Fruit fly (Drosophila melanogaster): ENCODE data around the gene CG7299.
A peak's percentile ranks its signal among the peaks of the same experiment; 100 is the strongest.

The CG7299 gene

DNA sequence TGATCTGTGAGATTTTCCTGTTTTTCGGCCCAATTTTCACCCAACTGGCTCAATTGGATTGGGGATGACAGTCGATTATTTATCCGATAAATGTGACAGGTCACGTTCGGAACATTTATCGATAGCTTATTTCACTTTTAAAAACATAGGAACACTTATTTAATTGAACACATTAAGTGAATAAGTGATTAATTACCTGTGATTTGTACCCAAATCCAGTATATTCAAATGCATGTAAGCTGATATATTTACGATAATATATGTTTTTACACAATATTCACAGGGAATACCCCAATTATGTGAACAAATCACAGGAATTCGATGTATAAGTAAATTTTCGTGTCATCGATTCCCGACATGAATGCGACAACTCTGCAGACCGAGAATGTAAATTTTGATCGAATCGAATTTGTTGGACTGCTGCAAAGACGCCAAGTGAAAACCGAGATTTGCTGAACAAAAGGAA is 48.2 kb upstream of the CG7299 start, which contains the start of the genes EMC3 and Dpy-30L1 (continued):
- TF ChIP-seq tgo (GFP tag; IDR thresholded peaks at IDR 0.05) = peak; percentile 31; the same call in 1 of the 3 replicates
- TF ChIP-seq CG15073 (GFP tag; optimal IDR thresholded peaks at IDR 0.05) = no peak
- TF ChIP-seq CG10543 (GFP tag; optimal IDR thresholded peaks at IDR 0.05) = no peak
- TF ChIP-seq CG12942 (GFP tag; optimal IDR thresholded peaks at IDR 0.05) = peak; percentile 32
- no peak for TF ChIP-seq CG4707 (GFP tag; optimal IDR thresholded peaks at IDR 0.05)
- TF ChIP-seq kah (GFP tag; optimal IDR thresholded peaks at IDR 0.05) = no peak
- TF ChIP-seq D19B (GFP tag; optimal IDR thresholded peaks at IDR 0.05) = no peak
- no peak for TF ChIP-seq ab (GFP tag; optimal IDR thresholded peaks at IDR 0.05)
- peak; percentile 32 for TF ChIP-seq Dad (GFP tag; optimal IDR thresholded peaks at IDR 0.05)
- no peak for TF ChIP-seq sc (optimal IDR thresholded peaks at IDR 0.05)
- TF ChIP-seq sc (GFP tag; optimal IDR thresholded peaks at IDR 0.05) = no peak
- peak; percentile 80 for TF ChIP-seq CG1603 (tag; optimal IDR thresholded peaks at IDR 0.05)
- TF ChIP-seq corto (GFP tag; optimal IDR thresholded peaks at IDR 0.05) = no peak
- peak; percentile 85 for TF ChIP-seq CG14710 (tag; optimal IDR thresholded peaks at IDR 0.05)
- TF ChIP-seq chm (GFP tag; IDR thresholded peaks at IDR 0.05) = no peak
- TF ChIP-seq Chrac-16 (GFP tag; optimal IDR thresholded peaks at IDR 0.05) = peak; percentile 67
- TF ChIP-seq E2f1 (GFP tag; IDR thresholded peaks at IDR 0.05) = no peak
- no peak for TF ChIP-seq h (optimal IDR thresholded peaks at IDR 0.05)
- TF ChIP-seq dmrt99B (tag; optimal IDR thresholded peaks at IDR 0.05) = no peak
- TF ChIP-seq CG13287 (GFP tag; IDR thresholded peaks at IDR 0.05; ENCODE audit: partially characterized antibody) = peak; percentile 92
- TF ChIP-seq Optix (GFP tag; IDR thresholded peaks at IDR 0.05) = no peak
- TF ChIP-seq B-H1 (GFP tag; IDR thresholded peaks at IDR 0.05) = no peak
- TF ChIP-seq CG2202 (tag; optimal IDR thresholded peaks at IDR 0.05) = peak; percentile 24
- peak; percentile 92 for TF ChIP-seq Scr (GFP tag; IDR thresholded peaks at IDR 0.05; ENCODE audit: partially characterized antibody)
- no peak for TF ChIP-seq bowl (GFP tag; IDR thresholded peaks at IDR 0.05)
- TF ChIP-seq CG4360 (GFP tag; IDR thresholded peaks at IDR 0.05) = no peak
- peak; percentile 90 for TF ChIP-seq row (GFP tag; IDR thresholded peaks at IDR 0.05)
- TF ChIP-seq Fer1 (GFP tag; optimal IDR thresholded peaks at IDR 0.05) = peak; percentile 57
- no peak for TF ChIP-seq sr (GFP tag; IDR thresholded peaks at IDR 0.05)
- no peak for TF ChIP-seq CG2678 (tag; optimal IDR thresholded peaks at IDR 0.05)
- no peak for TF ChIP-seq CTCF (GFP tag; optimal IDR thresholded peaks at IDR 0.05)
- no peak for TF ChIP-seq CG3726 (GFP tag; IDR thresholded peaks at IDR 0.05)
- no peak for TF ChIP-seq pros (GFP tag; optimal IDR thresholded peaks at IDR 0.05)
- no peak for TF ChIP-seq CG11456 (GFP tag; IDR thresholded peaks at IDR 0.05)
- peak; percentile 49 for TF ChIP-seq az2 (GFP tag; optimal IDR thresholded peaks at IDR 0.05)
- TF ChIP-seq wdn (GFP tag; IDR thresholded peaks at IDR 0.05) = no peak
- no peak for TF ChIP-seq tap (tag; optimal IDR thresholded peaks at IDR 0.05)
- TF ChIP-seq ranshi (GFP tag; IDR thresholded peaks at IDR 0.05) = peak; percentile 47; the same call in 1 of the 2 replicates
- no peak for TF ChIP-seq CG17612 (GFP tag; IDR thresholded peaks at IDR 0.05)
- TF ChIP-seq Pdp1 (GFP tag; optimal IDR thresholded peaks at IDR 0.05) = peak; percentile 24 to 53
- TF ChIP-seq CG7745 (tag; optimal IDR thresholded peaks at IDR 0.05) = no peak
- TF ChIP-seq CG1529 (GFP tag; optimal IDR thresholded peaks at IDR 0.05) = no peak
- TF ChIP-seq Med (GFP tag) = peak; percentile 85
- no peak for TF ChIP-seq pita (GFP tag; optimal IDR thresholded peaks at IDR 0.05)
- no peak for TF ChIP-seq Atf3 (GFP tag; optimal IDR thresholded peaks at IDR 0.05)
- TF ChIP-seq Blimp-1 (GFP tag; optimal IDR thresholded peaks at IDR 0.05) = peak; percentile 59
- no peak for TF ChIP-seq hth (optimal IDR thresholded peaks at IDR 0.05)
- TF ChIP-seq phol (tag; optimal IDR thresholded peaks at IDR 0.05) = peak; percentile 68
- TF ChIP-seq slou (GFP tag; optimal IDR thresholded peaks at IDR 0.05) = no peak
- TF ChIP-seq nau (GFP tag; optimal IDR thresholded peaks at IDR 0.05) = no peak
- TF ChIP-seq CG7963 (GFP tag; IDR thresholded peaks at IDR 0.05; ENCODE audit: partially characterized antibody) = no peak
- TF ChIP-seq gsb (GFP tag; IDR thresholded peaks at IDR 0.05) = no peak
- TF ChIP-seq Mad (GFP tag; optimal IDR thresholded peaks at IDR 0.05) = no peak

Data from whole organism, embryonic.